Fruit fly (Drosophila melanogaster) whole organism, wandering third instar larva: ENCODE measurements around the gene cue.
A peak's percentile ranks its signal among the peaks of the same experiment; 100 is the strongest.

Experiments used
- Abd-B ChIP-seq: fragments of >200 bp; optimal IDR thresholded peaks from 2 replicates; lab custom pipeline; 2017; ENCODE audit warnings: missing biosample characterization, missing genetic modification characterization
- CG32264 ChIP-seq: fragments of 200-800 bp; sonication (Bioruptor generic); optimal IDR thresholded peaks from 2 replicates; lab custom pipeline; 2016; ENCODE audit warnings: missing biosample characterization, missing genetic modification characterization
- CrebA ChIP-seq: fragments of 200-800 bp; sonication (Bioruptor generic); optimal IDR thresholded peaks from 2 replicates; lab custom pipeline; 2016; ENCODE audit warnings: missing biosample characterization, mild to moderate bottlenecking, missing genetic modification characterization, borderline replicate concordance
- Dfd ChIP-seq: fragments of >200 bp; optimal IDR thresholded peaks from 2 replicates; lab custom pipeline; 2017; ENCODE audit warnings: missing biosample characterization, missing genetic modification characterization
- GATAd ChIP-seq: sonication (Bioruptor generic); optimal IDR thresholded peaks from 2 replicates; lab custom pipeline; 2016; ENCODE audit warnings: missing biosample characterization, missing genetic modification characterization
- HLH106 ChIP-seq: fragments of 200-800 bp; optimal IDR thresholded peaks from 3 replicates; lab custom pipeline; 2019; ENCODE audit warnings: missing biosample characterization, mild to moderate bottlenecking, missing genetic modification characterization, moderate library complexity
- Hnf4 ChIP-seq: fragments of 200-800 bp; sonication (Bioruptor generic); optimal IDR thresholded peaks from 2 replicates; lab custom pipeline; 2016; ENCODE audit warnings: missing biosample characterization, mild to moderate bottlenecking, missing genetic modification characterization
- Hr78 ChIP-seq: fragments of >200 bp; optimal IDR thresholded peaks from 2 replicates; lab custom pipeline; 2017; ENCODE audit warnings: missing biosample characterization, missing genetic modification characterization
- Hr83 ChIP-seq: fragments of 200-300 bp; sonication (Bioruptor generic); optimal IDR thresholded peaks from 2 replicates; lab custom pipeline; 2016; ENCODE audit warnings: missing biosample characterization, mild to moderate bottlenecking, missing genetic modification characterization, moderate library complexity; ENCODE audit not compliant: poor library complexity, severe bottlenecking
- Jra ChIP-seq: sonication (Bioruptor generic); optimal IDR thresholded peaks from 2 replicates; lab custom pipeline; 2016; ENCODE audit warnings: missing biosample characterization, missing genetic modification characterization
- Mio ChIP-seq: sonication (Bioruptor generic); optimal IDR thresholded peaks from 2 replicates; lab custom pipeline; 2016; ENCODE audit warnings: missing biosample characterization, missing genetic modification characterization
- Myc ChIP-seq: fragments of >200 bp; optimal IDR thresholded peaks from 2 replicates; lab custom pipeline; 2017
- N ChIP-seq: fragments of >200 bp; optimal IDR thresholded peaks from 2 replicates; lab custom pipeline; 2018; ENCODE audit warnings: missing biosample characterization, missing external identifiers, missing genetic modification characterization
- OdsH ChIP-seq: fragments of 200-800 bp; sonication (Bioruptor generic); optimal IDR thresholded peaks from 2 replicates; lab custom pipeline; 2016; ENCODE audit warnings: missing biosample characterization, mild to moderate bottlenecking, missing genetic modification characterization
- Rel ChIP-seq, 2 experiments: fragments of 200-800 bp; sonication (Bioruptor generic) in 1 of 2; optimal IDR thresholded peaks; 2 replicates in 1 of 2; 3 replicates in 1 of 2; lab custom pipeline; 2016 to 2019; ENCODE audit warnings: mild to moderate bottlenecking in 2 of 2, missing biosample characterization in 2 of 2, missing genetic modification characterization in 2 of 2, moderate library complexity in 1 of 2
- Sp1 ChIP-seq: fragments of 200-800 bp; sonication (Bioruptor generic); optimal IDR thresholded peaks from 3 replicates; lab custom pipeline; 2019; ENCODE audit warnings: missing biosample characterization, mild to moderate bottlenecking, missing genetic modification characterization, moderate library complexity
- Vsx2 ChIP-seq: fragments of 200-300, 225-300 bp; sonication (Bioruptor generic); optimal IDR thresholded peaks from 2 replicates; lab custom pipeline; 2018; ENCODE audit warnings: missing biosample characterization, missing genetic modification characterization; ENCODE audit not compliant: partially characterized antibody
- br ChIP-seq: fragments of 200-800 bp; sonication (Bioruptor generic); optimal IDR thresholded peaks from 2 replicates; lab custom pipeline; 2016; ENCODE audit warnings: missing biosample characterization, missing genetic modification characterization
- brk ChIP-seq: fragments of 200-800 bp; sonication (Bioruptor generic); optimal IDR thresholded peaks from 2 replicates; lab custom pipeline; 2016; ENCODE audit warnings: missing biosample characterization, mild to moderate bottlenecking, missing genetic modification characterization
- dl ChIP-seq, 2 experiments: fragments of 175-275, 200-275 bp in 1 of 2; fragments of 200-275 bp in 1 of 2; sonication (Bioruptor generic); optimal IDR thresholded peaks; lab custom pipeline; 2018; ENCODE audit warnings: mild to moderate bottlenecking in 2 of 2, missing biosample characterization in 2 of 2, missing genetic modification characterization in 2 of 2, moderate library complexity in 2 of 2; ENCODE audit not compliant: partially characterized antibody in 2 of 2, insufficient read depth in 1 of 2
- dmrt93B ChIP-seq: fragments of 200-800 bp; sonication (Bioruptor generic); optimal IDR thresholded peaks from 2 replicates; lab custom pipeline; 2018; ENCODE audit warnings: missing biosample characterization, mild to moderate bottlenecking, missing genetic modification characterization
- dsf ChIP-seq: sonication (Bioruptor generic); optimal IDR thresholded peaks from 2 replicates; lab custom pipeline; 2016; ENCODE audit warnings: missing biosample characterization, missing genetic modification characterization, borderline replicate concordance
- ey ChIP-seq: fragments of 200-800 bp; sonication (Bioruptor generic); optimal IDR thresholded peaks from 2 replicates; lab custom pipeline; 2016; ENCODE audit warnings: missing biosample characterization, missing genetic modification characterization
- fru ChIP-seq: fragments of 200-800 bp; sonication (Bioruptor generic); optimal IDR thresholded peaks from 3 replicates; lab custom pipeline; 2016; ENCODE audit warnings: missing biosample characterization, mild to moderate bottlenecking, missing genetic modification characterization
- h ChIP-seq: fragments of 200-800 bp; sonication (Bioruptor generic); optimal IDR thresholded peaks from 3 replicates; lab custom pipeline; 2016; ENCODE audit warnings: missing biosample characterization, mild to moderate bottlenecking, missing genetic modification characterization
- lola ChIP-seq: fragments of >200 bp; optimal IDR thresholded peaks from 2 replicates; lab custom pipeline; 2017; ENCODE audit warnings: missing biosample characterization, missing genetic modification characterization
- pan ChIP-seq: fragments of >200 bp; optimal IDR thresholded peaks from 2 replicates; lab custom pipeline; 2017
- psq ChIP-seq: fragments of 200-800 bp; sonication (Bioruptor generic); optimal IDR thresholded peaks from 3 replicates; lab custom pipeline; 2017; ENCODE audit warnings: missing biosample characterization, mild to moderate bottlenecking, missing genetic modification characterization, moderate library complexity
- rgr ChIP-seq: fragments of 200-800 bp; sonication (Bioruptor generic); optimal IDR thresholded peaks from 3 replicates; lab custom pipeline; 2016; ENCODE audit warnings: missing biosample characterization, mild to moderate bottlenecking, missing genetic modification characterization
- sage ChIP-seq: fragments of 200-800 bp; sonication (Bioruptor generic); optimal IDR thresholded peaks from 2 replicates; lab custom pipeline; 2016; ENCODE audit warnings: missing biosample characterization, mild to moderate bottlenecking, missing genetic modification characterization
- sv ChIP-seq: fragments of 200-800 bp; sonication (Bioruptor generic); optimal IDR thresholded peaks from 3 replicates; lab custom pipeline; 2016; ENCODE audit warnings: missing biosample characterization, missing genetic modification characterization
- tai ChIP-seq: sonication (Bioruptor generic); optimal IDR thresholded peaks from 2 replicates; lab custom pipeline; 2016; ENCODE audit warnings: missing biosample characterization, missing genetic modification characterization
- usp ChIP-seq: fragments of >200 bp; optimal IDR thresholded peaks from 2 replicates; lab custom pipeline; 2017; ENCODE audit warnings: missing biosample characterization, missing genetic modification characterization
- woc ChIP-seq: sonication (Bioruptor generic); optimal IDR thresholded peaks from 2 replicates; lab custom pipeline; 2016; ENCODE audit warnings: missing biosample characterization, mild to moderate bottlenecking, missing genetic modification characterization

cue gene

DNA sequence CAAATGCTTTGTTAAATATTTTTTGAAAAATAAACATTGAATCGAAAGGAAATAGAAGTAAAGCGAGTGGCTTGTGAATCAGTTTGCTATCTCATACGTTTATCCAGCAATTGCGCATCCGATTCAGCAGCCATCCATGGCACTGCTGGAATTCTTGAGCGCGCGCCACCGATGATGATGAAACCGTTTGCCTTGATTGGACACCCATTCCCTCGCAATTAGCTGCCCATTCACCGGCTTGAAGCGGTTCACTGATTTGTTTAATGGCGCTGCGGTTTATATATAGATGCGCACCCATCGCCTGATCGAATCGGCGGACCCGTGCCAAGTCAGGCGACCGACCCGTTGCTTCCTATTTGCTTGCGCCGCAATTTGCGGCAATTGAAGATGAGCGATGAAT, 36.1 kb upstream of the cue start, which contains the start of gene Pcyt2:
Gene Pcyt2 (plus strand): TSS at position 301 of the 400 bp plus-strand sequence.
- TF ChIP-seq HLH106, result no peak
- TF ChIP-seq br, result no peak
- no peak for TF ChIP-seq Sp1 (GFP tag; lab: Kevin White, UChicago)
- no peak for TF ChIP-seq fru
- TF ChIP-seq CG32264, result no peak
- no peak for TF ChIP-seq CrebA (GFP tag; lab: Kevin White, UChicago)
- no peak for TF ChIP-seq N
- TF ChIP-seq dmrt93B, result no peak
- TF ChIP-seq psq (GFP tag; lab: Kevin White, UChicago), result no peak
- TF ChIP-seq Hr83 (GFP tag; lab: Kevin White, UChicago), result no peak
- no peak for TF ChIP-seq GATAd (GFP tag; lab: Kevin White, UChicago)
- TF ChIP-seq sv, result no peak
- no peak for TF ChIP-seq rgr (GFP tag; lab: Kevin White, UChicago)
- TF ChIP-seq Dfd (GFP tag; lab: Kevin White, UChicago), result no peak
- no peak for TF ChIP-seq ey
- TF ChIP-seq pan, result no peak
- TF ChIP-seq dl (GFP tag; optimal IDR thresholded peaks at IDR 0.05; lab: Kevin White, UChicago; ENCODE audit: insufficient read depth in 1 of 2, partially characterized antibody in 2 of 2), result no peak
- TF ChIP-seq dsf (GFP tag; lab: Kevin White, UChicago), result no peak
- TF ChIP-seq Hr78 (GFP tag; lab: Kevin White, UChicago), result no peak
- TF ChIP-seq Abd-B (GFP tag; lab: Kevin White, UChicago), result no peak

- TF ChIP-seq h (GFP tag; lab: Kevin White, UChicago), result no peak
- no peak for TF ChIP-seq brk
- TF ChIP-seq Hnf4 (GFP tag; lab: Kevin White, UChicago), result no peak
- no peak for TF ChIP-seq Myc (lab: Kevin White, UChicago)
- TF ChIP-seq Hr83 (GFP tag; lab: Kevin White, UChicago), result no peak
- TF ChIP-seq Mio (GFP tag; lab: Kevin White, UChicago), result no peak
- no peak for TF ChIP-seq lola (GFP tag; lab: Kevin White, UChicago)
- no peak for TF ChIP-seq tai (GFP tag; lab: Kevin White, UChicago)
- TF ChIP-seq dmrt93B, result no peak
- TF ChIP-seq CrebA (GFP tag; lab: Kevin White, UChicago), result no peak
- no peak for TF ChIP-seq Vsx2 (GFP tag; lab: Kevin White, UChicago)
- TF ChIP-seq Hr78 (GFP tag; lab: Kevin White, UChicago), result no peak
- TF ChIP-seq, all 38 proteins: peak for 0
Observed at dm6 chr3L:1550914-1551313, 33.8 kb upstream of the cue start.

dm6 chr3L:1549634-1550071, 32.6 kb upstream of the cue start:
- no peak for TF ChIP-seq HLH106
- no peak for TF ChIP-seq woc
- no peak for TF ChIP-seq Sp1 (GFP tag; lab: Kevin White, UChicago)
- TF ChIP-seq OdsH (GFP tag; lab: Kevin White, UChicago), result no peak
- TF ChIP-seq Rel (GFP tag; optimal IDR thresholded peaks at IDR 0.05; lab: Kevin White, UChicago), result no peak
- no peak for TF ChIP-seq Rel (tag; optimal IDR thresholded peaks at IDR 0.05; lab: Kevin White, UChicago)
- no peak for TF ChIP-seq Hr78 (GFP tag; lab: Kevin White, UChicago)
- TF ChIP-seq Jra (GFP tag; lab: Kevin White, UChicago), result no peak
- TF ChIP-seq tai (GFP tag; lab: Kevin White, UChicago), result no peak
- no peak for TF ChIP-seq fru
- no peak for TF ChIP-seq psq (GFP tag; lab: Kevin White, UChicago)
- TF ChIP-seq sage (GFP tag; lab: Kevin White, UChicago), result no peak
- no peak for TF ChIP-seq rgr (GFP tag; lab: Kevin White, UChicago)
- no peak for TF ChIP-seq lola (GFP tag; lab: Kevin White, UChicago)
- no peak for TF ChIP-seq Dfd (GFP tag; lab: Kevin White, UChicago)
- TF ChIP-seq pan, result no peak
- TF ChIP-seq Vsx2 (GFP tag; lab: Kevin White, UChicago), result no peak

- TF ChIP-seq sage (GFP tag; lab: Kevin White, UChicago) (no peak), rgr (GFP tag; lab: Kevin White, UChicago) (peak; percentile 12), CrebA (GFP tag; lab: Kevin White, UChicago) (no peak), usp (no peak), sv (no peak), OdsH (GFP tag; lab: Kevin White, UChicago) (no peak), GATAd (GFP tag; lab: Kevin White, UChicago) (no peak), Hr83 (GFP tag; lab: Kevin White, UChicago) (peak; percentile 54), Hnf4 (GFP tag; lab: Kevin White, UChicago) (peak; percentile 5), CG32264 (no peak)
Observed at dm6 chr3L:1549148-1549547, 32.1 kb upstream of the cue start.
